Worm (Caenorhabditis elegans) whole organism, young adult: ENCODE data around the gene Y49F6B.13.

Experiments
- ceh-91 ChIP-seq: fragments of 200-800 bp; sonication (Bioruptor generic); IDR thresholded peaks from 2 replicates; pipeline ENCODE4 v1.3.6; 2022; ENCODE audit warnings: missing genetic modification reagents, missing genetic modification characterization, missing compliant biosample characterization
- egl-18 ChIP-seq: fragments of 200-800 bp; sonication (Bioruptor generic); IDR thresholded peaks from 2 replicates; pipeline ENCODE4 v1.3.6; 2022; ENCODE audit warnings: missing genetic modification reagents, missing genetic modification characterization, missing compliant biosample characterization
- him-1 ChIP-seq: sonication (generic microtip); optimal IDR thresholded peaks from 2 replicates; lab custom pipeline; 2016; ENCODE audit warnings: missing genotype, missing genetic modification reagents, missing genetic modification characterization, missing compliant biosample characterization
- hmg-20 ChIP-seq: fragments of 200-800 bp; sonication (Bioruptor generic); IDR thresholded peaks from 2 replicates; pipeline ENCODE4 v1.3.6; 2022; ENCODE audit warnings: missing genetic modification reagents, missing genetic modification characterization, missing compliant biosample characterization
- lsl-1 ChIP-seq: fragments of 200-800 bp; sonication (Bioruptor generic); optimal IDR thresholded peaks from 2 replicates; lab custom pipeline; 2018; ENCODE audit warnings: mild to moderate bottlenecking, missing genetic modification characterization, moderate library complexity, missing compliant biosample characterization
- madf-3 ChIP-seq: fragments of 200-800 bp; sonication (Bioruptor generic); IDR thresholded peaks from 2 replicates; pipeline ENCODE4 v1.3.6; 2022; ENCODE audit warnings: missing genetic modification reagents, missing genetic modification characterization, missing compliant biosample characterization
- rec-8 ChIP-seq, 2 experiments: sonication (generic microtip); optimal IDR thresholded peaks; 2 replicates each; lab custom pipeline; 2016; ENCODE audit warnings: mild to moderate bottlenecking in 2 of 2, missing genetic modification characterization in 2 of 2, missing genetic modification reagents in 2 of 2, missing genotype in 2 of 2, missing biosample characterization in 1 of 2, missing compliant biosample characterization in 1 of 2, moderate library complexity in 1 of 2
- snpc-4 ChIP-seq, 5 experiments: fragments of 150-350 bp in 1 of 5; sonication (generic microtip) in 4 of 5; optimal IDR thresholded peaks; 2 replicates each; lab custom pipeline; 2014 to 2018; ENCODE audit warnings: missing genetic modification characterization in 5 of 5, missing biosample characterization in 3 of 5, antibody characterized with exemption in 2 of 5, mild to moderate bottlenecking in 2 of 5, missing compliant biosample characterization in 2 of 5, missing genotype in 2 of 5, moderate library complexity in 2 of 5, missing genetic modification reagents in 1 of 5
- unc-130 ChIP-seq: sonication (generic microtip); optimal IDR thresholded peaks from 2 replicates; lab custom pipeline; 2016; ENCODE audit warnings: missing genetic modification reagents, missing genetic modification characterization, missing compliant biosample characterization
- unc-62 ChIP-seq: fragments of 150-350 bp; optimal IDR thresholded peaks from 2 replicates; lab custom pipeline; 2014; ENCODE audit warnings: missing biosample characterization, missing genetic modification reagents, missing genetic modification characterization

- TF ChIP-seq madf-3 (GFP tag; lab: Robert Waterston, UW) (no peak), lsl-1 (GFP tag; lab: Kevin White, UChicago) (peak; percentile 58), ceh-91 (GFP tag; lab: Robert Waterston, UW) (no peak), egl-18 (GFP tag; lab: Robert Waterston, UW) (no peak), snpc-4 (GFP tag; optimal IDR thresholded peaks at IDR 0.05; lab: Kevin White, UChicago) (no peak), snpc-4 (tag; optimal IDR thresholded peaks at IDR 0.05; lab: Kevin White, UChicago) (no peak), unc-130 (no peak), rec-8 (tag; optimal IDR thresholded peaks at IDR 0.05; lab: Kevin White, UChicago) (no peak), unc-62 (no peak), him-1 (tag; lab: Kevin White, UChicago) (no peak), hmg-20 (no peak)
Measured at ce11 chrII:3444280-3444679, 27.2 kb downstream of the Y49F6B.13 start, which contains the start of gene C16C8.4.
